Fruit fly (Drosophila melanogaster): ENCODE measurements around the gene GstZ2.

Gene GstZ2

dm6 chr3R:9436358-9436972, 24.0 kb downstream of the GstZ2 start (continued):
- TF ChIP-seq CG10543 (GFP tag; optimal IDR thresholded peaks at IDR 0.05), result peak; percentile 66
- peak; percentile 12 for TF ChIP-seq gcm (GFP tag; optimal IDR thresholded peaks at IDR 0.05)
- no peak for TF ChIP-seq Lhr (GFP tag; optimal IDR thresholded peaks at IDR 0.05)
- peak; percentile 51; the same call in 2 of the 3 replicates for TF ChIP-seq ci (GFP tag; IDR thresholded peaks at IDR 0.05)

- no peak for TF ChIP-seq CG17385 (GFP tag; optimal IDR thresholded peaks at IDR 0.05)
- peak; percentile 53 for TF ChIP-seq sens (GFP tag)
- peak; percentile 78 for TF ChIP-seq Ets65A (GFP tag)
Observed at dm6 chr3R:9435898-9436297, 24.6 kb downstream of the GstZ2 start.

dm6 chr3R:9434543-9435407, 25.7 kb downstream of the GstZ2 start:
- TF ChIP-seq pfk (GFP tag; optimal IDR thresholded peaks at IDR 0.05) (no peak), Side (GFP tag; optimal IDR thresholded peaks at IDR 0.05) (peak; percentile 73), Fer1 (GFP tag; optimal IDR thresholded peaks at IDR 0.05) (peak; percentile 86), NC2β (GFP tag; optimal IDR thresholded peaks at IDR 0.05) (peak; percentile 62), E2f1 (GFP tag; IDR thresholded peaks at IDR 0.05) (peak; percentile 90), Six4 (GFP tag; optimal IDR thresholded peaks at IDR 0.05) (peak; percentile 77), slou (GFP tag; optimal IDR thresholded peaks at IDR 0.05) (peak; percentile 52), CG10462 (GFP tag; optimal IDR thresholded peaks at IDR 0.05) (peak; percentile 65), D19A (tag; optimal IDR thresholded peaks at IDR 0.05) (peak; percentile 81), pzg (GFP tag; optimal IDR thresholded peaks at IDR 0.05) (no peak), HmgZ (tag; optimal IDR thresholded peaks at IDR 0.05) (peak; percentile 78), CG14441 (GFP tag; IDR thresholded peaks at IDR 0.05) (peak; percentile 90), CG11247 (GFP tag; IDR thresholded peaks at IDR 0.05) (peak; percentile 68), H2.0 (GFP tag; IDR thresholded peaks at IDR 0.05) (peak; percentile 91), nerfin-2 (GFP tag; IDR thresholded peaks at IDR 0.05; ENCODE audit: partially characterized antibody) (no peak), Chrac-16 (GFP tag; optimal IDR thresholded peaks at IDR 0.05) (peak; percentile 71), CG7357 (GFP tag; IDR thresholded peaks at IDR 0.05) (peak; percentile 74), CG12659 (GFP tag; optimal IDR thresholded peaks at IDR 0.05) (peak; percentile 90), CG4854 (GFP tag; optimal IDR thresholded peaks at IDR 0.05) (peak; percentile 79), repo (GFP tag; optimal IDR thresholded peaks at IDR 0.05) (peak; percentile 50), gro (GFP tag; optimal IDR thresholded peaks at IDR 0.05) (peak; percentile 87), CG3995 (GFP tag; optimal IDR thresholded peaks at IDR 0.05) (peak; percentile 42), pnt (GFP tag; optimal IDR thresholded peaks at IDR 0.05) (peak; percentile 69), dmrt99B (tag; optimal IDR thresholded peaks at IDR 0.05) (peak; percentile 82), CG10654 (GFP tag; optimal IDR thresholded peaks at IDR 0.05) (peak; percentile 77), CG14710 (tag; optimal IDR thresholded peaks at IDR 0.05) (peak; percentile 67), CG8765 (GFP tag; IDR thresholded peaks at IDR 0.05) (no peak), dan (GFP tag; IDR thresholded peaks at IDR 0.05) (no peak), wor (GFP tag; IDR thresholded peaks at IDR 0.05) (peak; percentile 50; the same call in 1 of the 2 replicates), CG9727 (GFP tag; optimal IDR thresholded peaks at IDR 0.05) (peak; percentile 84), gsb-n (tag; optimal IDR thresholded peaks at IDR 0.05) (peak; percentile 75), cwo (GFP tag; optimal IDR thresholded peaks at IDR 0.05) (peak; percentile 86), Neu2 (GFP tag; optimal IDR thresholded peaks at IDR 0.05; ENCODE audit: borderline replicate concordance) (no peak), cg (GFP tag; optimal IDR thresholded peaks at IDR 0.05) (peak; percentile 25), CTCF (GFP tag; optimal IDR thresholded peaks at IDR 0.05) (peak; percentile 40), CG9437 (GFP tag; optimal IDR thresholded peaks at IDR 0.05) (peak; percentile 72), hkb (optimal IDR thresholded peaks at IDR 0.05) (no peak), hkb (GFP tag; IDR thresholded peaks at IDR 0.05) (peak; percentile 91), CG4617 (GFP tag; optimal IDR thresholded peaks at IDR 0.05; ENCODE audit: borderline replicate concordance) (peak; percentile 48)
